Worm (Caenorhabditis elegans): ENCODE measurements around the gene C15B12.2.

- no peak for TF ChIP-seq nfya-1 (tag; optimal IDR thresholded peaks at IDR 0.05; ENCODE audit: borderline replicate concordance, insufficient read depth)
- no peak for TF ChIP-seq lsl-1 (GFP tag; optimal IDR thresholded peaks at IDR 0.05)
Observed at ce11 chrX:6420681-6421080, 42.5 kb upstream of the C15B12.2 start, which contains the start of gene K10C2.12.

Measured in whole organism, young adult.